Fruit fly (Drosophila melanogaster) S2 (cell line): ENCODE data around the gene DCAF12.

Experiments used
- CG8478 ChIP-seq: fragments of >200 bp; optimal IDR thresholded peaks from 2 replicates; lab custom pipeline; 2018
- CTCF ChIP-seq, 2 experiments: fragments of >200 bp; optimal IDR thresholded peaks; 2 replicates each; lab custom pipeline; 2018

Gene DCAF12

DNA sequence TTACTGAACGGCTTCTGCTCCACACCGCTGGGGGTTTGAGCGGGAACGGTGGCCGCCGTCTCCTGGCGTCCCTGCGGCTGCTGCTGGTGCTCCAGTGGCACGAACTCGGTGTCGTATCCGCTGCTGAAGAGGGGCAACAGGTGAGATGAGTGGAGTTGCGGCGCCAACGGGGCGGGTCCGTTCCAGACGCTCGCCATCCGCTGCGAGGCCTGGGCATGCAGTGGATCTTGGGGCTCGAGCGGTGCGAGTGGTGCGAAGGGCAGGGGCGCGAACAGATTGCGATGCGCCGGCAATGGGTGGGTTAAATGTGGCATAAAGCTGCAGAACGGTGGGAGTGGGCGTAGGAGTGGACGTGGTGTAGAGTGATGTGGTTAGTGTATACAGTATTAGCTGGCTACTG lies 27.6 kb downstream of the DCAF12 start:
- no peak for TF ChIP-seq CTCF (optimal IDR thresholded peaks at IDR 0.05; lab: Kevin White, UChicago)
- TF ChIP-seq CG8478 = no peak

DNA sequence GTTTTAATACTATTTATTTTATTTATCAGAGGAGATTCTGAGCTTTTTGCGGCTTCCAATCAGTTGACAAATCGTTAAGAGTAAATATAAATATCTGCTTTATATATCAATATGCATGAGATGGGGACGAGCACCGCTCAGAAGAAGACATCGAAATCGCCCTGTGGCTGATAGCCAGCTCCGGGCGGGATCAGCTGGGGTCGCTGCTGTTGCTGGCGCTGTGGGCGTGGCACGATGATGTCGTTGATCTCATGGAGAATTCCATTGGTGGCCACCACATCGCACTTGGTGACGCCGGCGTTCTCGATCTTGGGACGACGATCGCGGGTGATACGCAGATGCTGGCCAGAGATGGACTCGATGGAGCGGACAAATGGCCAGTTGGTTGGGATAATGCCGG lies 32.0 kb downstream of the DCAF12 start:
- TF ChIP-seq CTCF (optimal IDR thresholded peaks at IDR 0.05; lab: Kevin White, UChicago) (no peak), CG8478 (no peak)

DNA sequence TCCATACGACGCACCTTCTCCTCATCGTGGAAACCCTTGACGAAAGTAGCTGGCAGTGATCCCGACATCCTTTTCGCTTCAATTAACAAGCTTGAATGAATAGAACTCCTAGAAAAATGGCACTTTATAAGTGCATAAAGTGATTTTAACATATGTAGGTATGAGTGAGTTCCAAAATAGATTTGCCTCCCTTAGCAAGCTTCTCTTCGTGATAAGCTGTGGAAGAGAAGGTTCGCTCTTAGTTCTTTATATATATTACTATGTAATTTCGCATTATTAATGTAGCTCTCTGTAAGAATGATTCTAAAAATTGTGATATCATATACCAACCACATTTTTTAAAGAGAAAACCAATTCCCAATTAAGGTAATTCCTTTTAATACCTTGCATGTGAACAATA lies 32.4 kb downstream of the DCAF12 start, which contains the start of gene CG3397:
Gene CG3397, minus strand, starts transcription at position 101 of the 400 bp plus-strand sequence.
- TF ChIP-seq CG8478 = no peak
- no peak for TF ChIP-seq CTCF (optimal IDR thresholded peaks at IDR 0.05; lab: Kevin White, UChicago)

DNA sequence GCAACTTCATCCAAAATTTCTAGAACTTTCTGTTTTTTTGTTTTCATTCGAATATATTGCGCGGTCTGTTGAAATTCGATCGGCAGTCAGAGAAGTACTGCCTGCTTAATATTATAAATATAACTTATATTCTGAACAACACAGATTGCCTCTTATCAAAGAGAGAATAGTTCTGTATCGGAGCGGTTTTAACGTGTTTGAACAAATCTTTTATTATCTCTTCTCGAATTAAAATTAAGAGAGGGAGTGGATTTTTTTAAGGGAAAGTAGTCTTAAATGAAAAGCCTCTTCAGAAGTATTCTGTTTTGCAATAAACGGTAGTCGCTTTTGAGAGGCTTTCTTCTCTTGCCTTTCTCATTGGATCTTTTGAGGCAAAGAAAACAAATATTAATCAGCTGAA lies 34.3 kb downstream of the DCAF12 start:
- no peak for TF ChIP-seq CG8478
- TF ChIP-seq CTCF (optimal IDR thresholded peaks at IDR 0.05; lab: Kevin White, UChicago) = no peak

DNA sequence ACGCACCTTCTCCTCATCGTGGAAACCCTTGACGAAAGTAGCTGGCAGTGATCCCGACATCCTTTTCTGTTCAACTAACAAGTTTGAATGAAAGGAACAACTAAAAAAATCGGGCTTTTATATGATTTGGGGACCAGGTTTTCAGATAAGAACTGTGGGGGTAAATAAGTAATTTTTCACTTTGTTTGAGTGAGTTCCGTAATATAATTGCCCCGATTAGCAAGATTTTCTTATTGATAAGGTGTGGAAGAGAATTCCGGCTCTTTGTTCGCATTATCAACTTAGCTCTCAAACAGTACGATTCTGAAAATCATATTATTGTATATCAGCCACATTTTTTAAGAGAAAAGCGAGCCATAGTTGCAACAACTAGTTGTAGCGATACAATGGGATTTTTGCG lies 34.9 kb downstream of the DCAF12 start, which contains the start of gene CG12224:
Gene CG12224, minus strand, starts transcription at position 101 of the 400 bp plus-strand sequence.
- TF ChIP-seq CTCF (optimal IDR thresholded peaks at IDR 0.05; lab: Kevin White, UChicago) (no peak), CG8478 (no peak)

DNA sequence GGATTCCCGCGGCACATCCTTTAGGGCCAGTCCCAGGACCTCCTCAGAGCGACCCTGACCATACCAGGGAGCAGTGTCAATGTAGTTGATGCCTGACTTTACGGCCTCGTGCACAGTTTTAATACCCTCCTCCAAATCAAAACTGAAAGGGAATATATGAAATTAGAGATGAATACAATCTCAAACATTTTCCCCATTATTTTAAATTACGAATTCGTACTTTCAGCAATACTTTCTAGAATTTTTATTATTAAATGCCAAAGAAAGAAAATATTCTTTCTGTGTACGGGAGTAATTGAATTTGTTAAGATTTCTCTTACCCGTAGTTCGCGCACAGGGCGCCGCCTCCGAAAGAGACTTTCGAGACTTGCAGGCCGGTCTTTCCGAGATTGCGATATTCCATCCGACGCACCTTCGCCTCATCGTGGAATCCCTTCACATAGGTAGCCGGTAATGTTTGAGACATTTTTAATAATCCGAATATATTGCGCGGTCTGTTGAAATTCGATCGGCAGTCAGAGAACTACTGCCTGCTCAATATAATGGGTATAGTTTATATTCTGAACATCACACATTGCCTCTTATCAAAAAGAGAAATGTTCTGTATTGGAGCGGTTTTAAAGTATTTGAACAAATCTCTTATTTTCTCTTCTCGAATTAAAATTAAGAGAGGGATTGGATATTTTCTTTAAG lies 36.8 kb downstream of the DCAF12 start, which contains the start of gene CG18547:
Gene CG18547, minus strand, starts transcription at position 512 of the 693 bp plus-strand sequence.
- no peak for TF ChIP-seq CG8478
- TF ChIP-seq CTCF (optimal IDR thresholded peaks at IDR 0.05; lab: Kevin White, UChicago) = no peak

DNA sequence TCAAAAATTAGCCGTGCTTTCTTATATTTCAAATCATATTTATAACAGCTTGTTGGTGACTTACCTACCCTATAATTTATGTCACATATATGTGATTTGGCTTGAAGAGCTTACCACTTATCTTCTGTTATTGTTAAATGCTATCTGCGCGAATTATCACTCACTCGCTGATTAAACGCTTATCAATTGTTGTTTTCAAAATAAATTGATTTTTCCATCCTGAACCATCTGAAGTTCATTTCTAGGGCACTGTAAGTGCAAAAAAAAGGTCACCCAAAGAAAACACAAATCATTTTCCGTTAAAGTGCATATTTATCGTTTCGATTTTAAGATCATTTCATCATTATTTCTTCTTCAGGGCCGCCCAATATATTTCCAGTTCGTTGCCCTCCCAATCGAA lies 38.6 kb downstream of the DCAF12 start:
- no peak for TF ChIP-seq CG8478
- no peak for TF ChIP-seq CTCF (optimal IDR thresholded peaks at IDR 0.05; lab: Kevin White, UChicago)

DNA sequence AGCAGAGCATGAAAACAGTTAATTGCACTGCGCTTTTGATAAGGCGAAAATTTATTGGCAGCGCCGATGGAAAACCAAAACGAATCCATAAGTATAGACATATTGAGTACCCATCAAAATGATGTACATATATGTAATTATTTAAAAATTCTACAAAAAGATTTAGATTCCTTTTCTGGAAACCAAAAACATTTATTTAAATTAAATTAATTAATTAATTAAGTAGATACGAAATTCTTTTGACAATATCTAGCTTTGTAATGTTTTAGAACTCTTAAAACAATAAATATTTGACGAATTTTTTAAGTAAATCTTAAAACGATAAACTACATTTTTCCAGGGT lies 39.5 kb downstream of the DCAF12 start:
- no peak for TF ChIP-seq CG8478
- TF ChIP-seq CTCF (optimal IDR thresholded peaks at IDR 0.05; lab: Kevin White, UChicago) = no peak

DNA sequence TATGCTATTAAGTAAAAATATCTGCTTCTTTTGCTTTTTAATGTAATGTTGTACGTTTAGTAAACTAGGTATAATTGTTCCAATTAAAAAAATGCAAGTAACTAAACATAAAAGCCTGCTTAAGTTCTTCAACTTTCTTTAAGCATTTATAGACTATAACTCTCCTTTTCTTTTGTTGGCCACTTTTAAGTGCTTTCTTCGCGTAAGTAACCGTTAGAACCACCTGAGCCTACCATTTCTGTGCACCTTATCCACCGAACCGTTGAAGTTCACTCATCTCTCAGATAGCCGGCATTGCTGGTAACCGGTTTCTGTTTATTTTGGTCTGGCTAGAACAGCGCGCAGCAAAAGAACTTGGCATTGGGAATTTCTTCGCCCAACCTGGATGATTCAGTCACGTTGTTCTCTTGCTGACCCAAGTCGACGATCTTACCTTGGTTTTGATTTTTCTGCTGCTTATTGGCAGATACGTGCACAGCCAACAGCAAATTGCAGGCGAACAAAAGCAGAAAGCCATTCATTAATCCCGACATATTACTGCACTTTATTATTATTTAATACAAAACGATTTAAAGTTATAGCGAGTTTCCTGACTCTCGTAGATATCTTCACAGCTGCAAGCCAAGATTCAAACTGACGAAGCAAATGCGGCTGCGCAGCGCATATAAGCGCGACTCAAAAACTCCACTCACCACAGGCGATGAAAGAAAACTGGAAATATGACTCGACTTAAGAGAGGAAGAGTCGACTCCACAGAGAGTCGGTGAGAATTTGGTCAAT lies 40.1 kb downstream of the DCAF12 start, which contains the start of gene CG10005:
Gene CG10005, minus strand, starts transcription at position 642 of the 780 bp plus-strand sequence.
- TF ChIP-seq CTCF (optimal IDR thresholded peaks at IDR 0.05; lab: Kevin White, UChicago) (no peak), CG8478 (no peak)

DNA sequence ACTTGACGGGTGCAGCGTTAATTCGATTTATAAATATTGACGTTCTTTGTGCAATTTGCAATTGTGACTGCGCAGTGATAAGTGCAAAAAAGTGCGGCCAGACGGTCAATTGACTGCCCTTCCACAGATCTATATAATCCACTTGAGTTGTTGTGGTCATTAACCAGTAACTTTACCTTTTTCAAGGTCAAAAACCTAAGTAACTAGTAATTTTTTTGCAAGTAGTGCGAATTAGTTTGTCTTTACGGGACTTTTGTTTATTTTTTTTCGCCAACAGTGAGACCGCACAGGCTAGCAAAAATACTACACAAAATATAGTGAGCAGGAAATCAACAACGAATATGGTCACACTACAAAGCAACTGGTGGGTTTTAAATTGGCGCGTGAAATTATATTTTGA lies 42.2 kb downstream of the DCAF12 start, which contains the start of gene Tango9:
Gene Tango9, minus strand, starts transcription at position 280 of the 400 bp plus-strand sequence.
- no peak for TF ChIP-seq CTCF (optimal IDR thresholded peaks at IDR 0.05; lab: Kevin White, UChicago)
- no peak for TF ChIP-seq CG8478

DNA sequence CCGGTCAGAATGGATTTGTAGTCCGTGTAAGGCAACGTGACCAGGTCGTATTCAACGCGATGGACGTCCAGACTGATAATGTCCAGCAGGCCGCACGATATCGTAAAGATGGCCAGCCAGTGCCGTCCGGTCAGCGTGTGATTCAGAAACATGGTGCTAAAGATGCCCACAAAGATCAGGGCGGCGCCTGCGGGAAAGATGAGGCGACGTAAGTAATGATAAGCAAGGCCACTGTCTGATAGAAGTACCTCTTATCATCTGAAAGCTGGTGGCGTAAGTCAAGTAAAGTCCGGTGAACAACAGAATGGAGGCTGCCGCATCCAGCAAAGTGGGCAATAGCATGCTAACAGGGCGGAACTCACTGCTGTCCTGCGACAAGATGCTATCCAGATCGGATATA lies 43.0 kb downstream of the DCAF12 start:
- TF ChIP-seq CG8478 = no peak
- TF ChIP-seq CTCF (optimal IDR thresholded peaks at IDR 0.05; lab: Kevin White, UChicago) = no peak

DNA sequence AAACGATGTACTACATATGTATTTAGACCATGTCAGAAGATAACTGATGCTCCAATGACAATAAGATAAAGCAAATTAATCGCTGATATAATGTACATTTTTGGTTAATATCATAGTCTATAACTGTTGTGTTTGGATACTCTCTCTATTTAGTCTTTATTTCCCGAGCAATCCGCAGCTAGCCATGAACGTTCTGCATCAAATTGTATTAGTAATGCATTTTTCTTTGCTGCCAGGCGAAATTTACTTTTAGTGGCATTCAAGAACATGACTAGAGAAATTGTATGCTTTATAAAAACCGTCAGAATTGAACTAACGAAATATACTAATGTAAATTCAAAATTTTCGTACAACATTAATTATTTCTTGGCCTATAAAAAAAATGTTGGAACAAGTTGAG lies 45.4 kb downstream of the DCAF12 start, which contains the start of gene GC2:
Gene GC2, plus strand, starts transcription at position 301 of the 400 bp plus-strand sequence.
- TF ChIP-seq CG8478 (no peak), CTCF (optimal IDR thresholded peaks at IDR 0.05; lab: Kevin White, UChicago) (no peak)

DNA sequence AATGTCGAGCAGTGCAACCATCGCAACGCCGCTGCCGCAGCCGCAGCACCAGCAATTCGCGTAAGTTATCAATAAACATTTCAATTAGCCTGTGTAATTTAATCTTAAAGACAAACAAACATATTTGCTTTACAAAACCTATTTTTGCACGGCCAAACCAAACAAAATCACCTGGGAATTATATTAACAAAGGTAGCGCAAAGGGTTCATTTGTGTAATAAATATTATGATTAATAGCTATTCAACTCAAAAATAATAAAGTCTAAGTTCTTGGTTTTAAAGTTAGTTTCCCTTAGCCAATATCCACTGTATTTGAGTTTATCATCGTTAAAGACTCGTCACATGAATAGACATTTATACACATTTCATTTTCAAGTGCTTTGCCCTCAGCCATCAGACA lies 47.6 kb downstream of the DCAF12 start:
- TF ChIP-seq CTCF (optimal IDR thresholded peaks at IDR 0.05; lab: Kevin White, UChicago) (no peak), CG8478 (no peak)

DNA sequence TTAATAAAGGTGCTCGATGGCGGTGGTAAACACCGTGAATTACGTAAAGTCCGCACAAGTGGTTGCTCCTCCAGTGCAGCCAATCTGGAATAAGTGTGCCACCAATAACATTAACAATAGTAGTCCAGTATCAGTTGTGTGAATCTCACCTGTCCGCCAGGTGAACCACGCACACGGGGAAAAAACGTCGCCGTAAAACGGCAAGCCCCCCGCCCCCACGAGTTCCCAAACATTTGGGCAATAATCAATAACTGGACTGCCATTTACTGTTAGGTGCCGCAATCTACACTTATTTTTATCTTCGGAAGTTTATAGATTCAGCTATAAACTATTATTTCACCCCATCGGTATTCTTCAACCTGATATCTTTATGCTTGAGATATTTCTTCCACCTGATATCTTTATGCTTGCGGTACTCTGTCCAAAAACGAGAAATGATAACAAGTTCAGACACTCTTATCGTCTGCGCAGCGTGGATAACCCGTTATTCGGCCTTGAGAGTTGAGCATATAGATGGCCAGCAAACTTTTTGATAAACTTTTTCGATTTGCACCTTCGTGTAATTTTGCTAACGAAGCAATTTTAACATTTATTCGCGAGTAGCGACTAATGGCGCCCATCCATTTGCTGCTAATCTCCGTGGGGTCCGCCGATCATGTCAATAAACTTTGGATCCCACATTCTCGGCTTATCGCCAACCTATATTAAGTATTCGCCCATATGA lies 48.6 kb downstream of the DCAF12 start:
- TF ChIP-seq CG8478 (no peak), CTCF (optimal IDR thresholded peaks at IDR 0.05; lab: Kevin White, UChicago) (no peak)

DNA sequence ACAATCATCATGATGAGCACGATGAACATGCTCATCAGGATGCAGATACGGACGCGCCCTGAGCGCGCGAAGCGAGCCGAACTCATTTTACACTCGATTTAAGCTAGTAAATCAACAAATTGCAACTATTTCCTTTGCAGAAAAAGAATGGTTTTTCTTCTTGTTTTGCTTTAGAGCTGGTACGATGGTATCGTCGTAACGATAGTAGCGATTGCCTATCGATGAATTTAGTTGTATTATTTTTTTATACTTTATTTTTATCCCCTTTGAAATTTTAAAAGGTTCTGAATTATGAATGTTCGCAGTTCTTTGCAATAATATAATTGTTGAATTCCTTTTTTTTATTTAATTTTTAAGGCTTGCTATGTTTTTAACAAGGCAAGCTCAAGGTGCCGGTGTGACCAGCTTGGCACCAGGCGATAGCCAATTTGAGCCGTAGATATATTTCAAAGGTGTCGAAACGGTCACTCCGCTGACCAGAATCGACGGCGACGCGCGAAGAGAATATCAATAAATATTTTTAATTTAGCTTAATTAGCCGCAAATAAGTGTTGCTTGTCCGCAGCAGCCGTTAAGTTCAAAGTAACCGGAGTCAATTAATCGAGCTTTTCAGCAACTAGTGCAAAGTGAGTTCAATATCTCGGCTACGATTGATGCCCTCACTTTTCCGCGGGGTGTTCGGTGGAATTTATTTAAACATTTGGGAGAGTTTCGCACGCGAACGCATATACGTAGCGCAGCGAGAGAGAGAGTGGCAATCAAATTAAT lies 49.4 kb downstream of the DCAF12 start, which contains the start of the genes CG12213 and GC1:
Gene CG12213, minus strand, starts transcription at position 430 of the 768 bp plus-strand sequence.
Gene GC1, plus strand, starts transcription at position 447 of the 768 bp plus-strand sequence.
- TF ChIP-seq CG8478 (no peak), CTCF (optimal IDR thresholded peaks at IDR 0.05; lab: Kevin White, UChicago) (peak in 1 of 2 experiments; percentile 16)
